Worm (Caenorhabditis elegans): Measurements from ENCODE around the gene nadk-1.

DNA sequence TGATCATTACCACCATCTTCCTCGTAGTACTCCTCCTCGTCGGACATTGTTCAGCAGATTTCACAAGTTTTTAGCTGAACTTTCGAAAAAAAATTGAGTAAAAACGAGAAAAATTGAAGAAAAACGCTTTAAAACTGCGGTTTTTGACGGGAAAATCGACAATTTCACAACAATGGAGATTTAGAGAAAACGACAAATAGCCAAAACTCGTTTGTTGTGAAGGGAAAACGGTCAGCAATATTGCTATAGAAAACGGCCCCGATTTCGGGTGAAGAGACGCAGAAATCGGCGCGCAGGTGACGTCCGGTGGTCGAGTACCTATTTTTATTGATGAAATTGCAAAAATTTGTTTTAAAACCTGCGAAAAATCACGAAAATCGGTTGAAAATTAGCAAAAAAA lies 11.0 kb upstream of the nadk-1 start, which contains the start of gene clp-7:
- TF ChIP-seq elt-3 (tag; optimal IDR thresholded peaks at IDR 0.05) (no peak), ces-1 (GFP tag; optimal IDR thresholded peaks at IDR 0.05) (no peak), blmp-1 (tag; optimal IDR thresholded peaks at IDR 0.05) (no peak), ztf-11 (tag; optimal IDR thresholded peaks at IDR 0.05) (no peak), nhr-76 (tag; optimal IDR thresholded peaks at IDR 0.05) (no peak), nhr-237 (tag; optimal IDR thresholded peaks at IDR 0.05) (no peak), lsy-2 (tag; optimal IDR thresholded peaks at IDR 0.05) (no peak), unc-62 (GFP tag; optimal IDR thresholded peaks at IDR 0.05) (no peak)
